Worm (Caenorhabditis elegans): Measurements from ENCODE around the gene K07C5.9.

DNA sequence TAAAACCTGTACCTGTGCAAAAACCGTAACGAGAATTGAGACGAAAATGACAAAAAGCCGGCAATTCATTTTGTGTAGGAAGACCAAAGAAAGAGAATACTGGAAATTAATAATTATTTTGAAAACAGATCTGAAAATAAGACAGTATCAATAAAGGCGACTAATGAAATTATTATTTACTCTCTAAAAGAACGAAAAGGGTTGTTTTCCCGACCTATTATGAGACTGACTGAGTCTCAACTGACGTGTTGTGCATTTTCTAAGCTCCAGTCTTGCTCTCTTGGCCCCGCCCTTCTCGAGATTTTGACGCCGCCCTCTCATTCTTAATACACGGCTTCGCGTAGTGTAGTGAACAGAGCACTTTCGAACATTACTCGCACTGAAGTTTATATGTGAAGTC, at the start of gene K07C5.9:
- TF ChIP-seq mes-2 (tag; optimal IDR thresholded peaks at IDR 0.05; ENCODE audit: poor library complexity, severe bottlenecking) (peak; percentile 8), snpc-4 (tag; optimal IDR thresholded peaks at IDR 0.05) (no peak), pqm-1 (tag; optimal IDR thresholded peaks at IDR 0.05) (no peak), pha-4 (GFP tag; IDR thresholded peaks at IDR 0.05) (no peak), pha-4 (tag; optimal IDR thresholded peaks at IDR 0.05) (no peak), fos-1 (tag; optimal IDR thresholded peaks at IDR 0.05) (no peak), T20F7.1 (GFP tag; optimal IDR thresholded peaks at IDR 0.05) (no peak), zag-1 (tag; optimal IDR thresholded peaks at IDR 0.05) (no peak), aly-2 (tag; optimal IDR thresholded peaks at IDR 0.05) (no peak), nhr-237 (tag; optimal IDR thresholded peaks at IDR 0.05) (no peak)
